Fruit fly (Drosophila melanogaster): ENCODE results near the gene ATP6AP2.

ATP6AP2 gene

dm6 chr3R:9220064-9220864 is 40.2 kb upstream of the ATP6AP2 start (continued):
- TF ChIP-seq eg (GFP tag; IDR thresholded peaks at IDR 0.05) (peak; percentile 89), CG6808 (GFP tag; optimal IDR thresholded peaks at IDR 0.05) (peak; percentile 60), acj6 (GFP tag; optimal IDR thresholded peaks at IDR 0.05) (peak; percentile 64), spab (GFP tag; optimal IDR thresholded peaks at IDR 0.05) (peak; percentile 51), CG3032 (tag; optimal IDR thresholded peaks at IDR 0.05) (peak; percentile 44), CG11902 (GFP tag; optimal IDR thresholded peaks at IDR 0.05) (peak; percentile 52), Eip75B (GFP tag; optimal IDR thresholded peaks at IDR 0.05) (peak; percentile 75), ss (GFP tag; optimal IDR thresholded peaks at IDR 0.05) (peak; percentile 78 to 85), CG15336 (GFP tag; IDR thresholded peaks at IDR 0.05) (peak; percentile 86), net (GFP tag; optimal IDR thresholded peaks at IDR 0.05) (peak; percentile 63), fd59A (GFP tag; optimal IDR thresholded peaks at IDR 0.05) (peak; percentile 42), fkh (GFP tag; optimal IDR thresholded peaks at IDR 0.05) (peak; percentile 64), CG8319 (GFP tag; optimal IDR thresholded peaks at IDR 0.05) (peak; percentile 44), Hr38 (GFP tag; optimal IDR thresholded peaks at IDR 0.05) (no peak), CG10669 (GFP tag; optimal IDR thresholded peaks at IDR 0.05) (peak; percentile 60)

dm6 chr3R:9222355-9222754 is 38.1 kb upstream of the ATP6AP2 start:
- TF ChIP-seq CG15336 (GFP tag; IDR thresholded peaks at IDR 0.05) (peak; percentile 33; the same call in 1 of the 2 replicates), CG6276 (GFP tag; optimal IDR thresholded peaks at IDR 0.05) (peak; percentile 70), fd85E (GFP tag; optimal IDR thresholded peaks at IDR 0.05) (no peak), Hr39 (GFP tag; optimal IDR thresholded peaks at IDR 0.05) (no peak), esn (GFP tag; optimal IDR thresholded peaks at IDR 0.05) (no peak), OdsH (GFP tag; optimal IDR thresholded peaks at IDR 0.05) (no peak), CG10669 (GFP tag; optimal IDR thresholded peaks at IDR 0.05) (peak; percentile 5), acj6 (GFP tag; optimal IDR thresholded peaks at IDR 0.05) (no peak), Eip78C (GFP tag) (peak; percentile 33), CG7368 (GFP tag; optimal IDR thresholded peaks at IDR 0.05) (no peak), CG6854 (GFP tag; optimal IDR thresholded peaks at IDR 0.05) (peak; percentile 54), CG6163 (GFP tag; IDR thresholded peaks at IDR 0.05) (peak; percentile 20; the same call in 1 of the 3 replicates), CG6808 (GFP tag; optimal IDR thresholded peaks at IDR 0.05) (peak; percentile 0), CG9139 (GFP tag; optimal IDR thresholded peaks at IDR 0.05) (no peak), fd59A (GFP tag; optimal IDR thresholded peaks at IDR 0.05) (no peak), eg (GFP tag; IDR thresholded peaks at IDR 0.05) (peak; percentile 64; the same call in 2 of the 3 replicates)

DNA sequence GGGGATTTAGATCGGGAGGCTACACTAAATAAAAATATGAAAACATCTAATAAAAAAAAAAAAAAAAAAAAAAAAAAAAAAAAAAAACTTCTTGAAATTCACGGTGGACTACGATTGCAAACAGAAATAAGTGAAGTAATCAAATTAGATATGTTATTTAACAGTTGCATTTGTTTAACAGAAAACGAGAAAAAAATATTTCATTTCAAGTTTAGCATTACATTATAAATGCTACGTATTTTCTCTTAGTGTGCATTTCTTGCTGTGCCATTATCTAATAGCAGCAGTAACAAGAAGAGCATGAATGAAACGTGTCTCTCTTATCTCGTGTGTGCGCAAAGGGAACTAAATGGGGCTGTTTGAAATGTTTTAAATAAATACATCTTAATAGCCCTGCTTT is 35.6 kb upstream of the ATP6AP2 start:
- TF ChIP-seq Hr38 (GFP tag; optimal IDR thresholded peaks at IDR 0.05) (no peak), fd85E (GFP tag; optimal IDR thresholded peaks at IDR 0.05) (no peak), Blimp-1 (GFP tag; optimal IDR thresholded peaks at IDR 0.05) (no peak), CG32006 (GFP tag; optimal IDR thresholded peaks at IDR 0.05) (peak; percentile 71), CG16779 (tag; optimal IDR thresholded peaks at IDR 0.05) (no peak), CG11762 (GFP tag; optimal IDR thresholded peaks at IDR 0.05; ENCODE audit: insufficient read depth) (peak; percentile 59), ss (GFP tag; optimal IDR thresholded peaks at IDR 0.05) (no peak), acj6 (GFP tag; optimal IDR thresholded peaks at IDR 0.05) (peak; percentile 62), Hr39 (GFP tag; optimal IDR thresholded peaks at IDR 0.05) (no peak), cyc (GFP tag; optimal IDR thresholded peaks at IDR 0.05) (no peak), Sox14 (GFP tag; optimal IDR thresholded peaks at IDR 0.05) (peak; percentile 26), topi (GFP tag; optimal IDR thresholded peaks at IDR 0.05) (no peak), CG8632 (GFP tag; optimal IDR thresholded peaks at IDR 0.05) (peak; percentile 45), vri (GFP tag; optimal IDR thresholded peaks at IDR 0.05) (peak; percentile 3), Eip93F (GFP tag; optimal IDR thresholded peaks at IDR 0.05) (no peak), esn (GFP tag; optimal IDR thresholded peaks at IDR 0.05) (peak; percentile 28), CG9139 (GFP tag; optimal IDR thresholded peaks at IDR 0.05) (no peak), Met (GFP tag; optimal IDR thresholded peaks at IDR 0.05) (peak; percentile 18), spab (GFP tag; optimal IDR thresholded peaks at IDR 0.05) (peak; percentile 17), net (GFP tag; optimal IDR thresholded peaks at IDR 0.05) (peak; percentile 29), CG6163 (GFP tag; IDR thresholded peaks at IDR 0.05) (peak; percentile 71; the same call in 1 of the 3 replicates), CG8119 (GFP tag; IDR thresholded peaks at IDR 0.05) (peak; percentile 85), Ets96B (tag; optimal IDR thresholded peaks at IDR 0.05) (peak; percentile 36), CG6808 (GFP tag; optimal IDR thresholded peaks at IDR 0.05) (no peak), Ets21C (GFP tag; optimal IDR thresholded peaks at IDR 0.05) (no peak), CG10631 (GFP tag; optimal IDR thresholded peaks at IDR 0.05) (peak; percentile 72), CG10669 (GFP tag; optimal IDR thresholded peaks at IDR 0.05) (peak; percentile 10), CG31627 (GFP tag; optimal IDR thresholded peaks at IDR 0.05) (no peak), salr (GFP tag; optimal IDR thresholded peaks at IDR 0.05) (peak in 1 of 2 experiments; percentile 75), eg (GFP tag; IDR thresholded peaks at IDR 0.05) (peak; percentile 84), CG6854 (GFP tag; optimal IDR thresholded peaks at IDR 0.05) (no peak), CG11902 (GFP tag; optimal IDR thresholded peaks at IDR 0.05) (no peak), lz (GFP tag; optimal IDR thresholded peaks at IDR 0.05) (peak; percentile 1)

Measured in whole organism, prepupa.